Fruit fly (Drosophila melanogaster) whole organism, embryonic: ENCODE data around the gene mop.

ENCODE experiments used
- Aef1 ChIP-seq: fragments of 200-800 bp; sonication (Bioruptor generic); IDR thresholded peaks from 3 replicates; pipeline ENCODE4 v1.3.6; 2022; ENCODE audit warnings: missing biosample characterization, missing genetic modification characterization
- Atf6 ChIP-seq: fragments of 200-800 bp; sonication (Bioruptor generic); IDR thresholded peaks from 2 replicates; pipeline ENCODE4 v1.3.6; 2022; ENCODE audit warnings: missing biosample characterization, missing genetic modification characterization
- CG12104 ChIP-seq: fragments of 200-800 bp; sonication (Bioruptor generic); optimal IDR thresholded peaks from 3 replicates; lab custom pipeline; 2016; ENCODE audit warnings: missing biosample characterization, missing genetic modification characterization
- CG12744 ChIP-seq: fragments of 200-800 bp; sonication (Bioruptor generic); optimal IDR thresholded peaks from 2 replicates; lab custom pipeline; 2016; ENCODE audit warnings: missing biosample characterization, missing genetic modification characterization
- CG1603 ChIP-seq: fragments of 200-800 bp; sonication (Bioruptor generic); optimal IDR thresholded peaks from 2 replicates; lab custom pipeline; 2019; ENCODE audit warnings: missing biosample characterization, mild to moderate bottlenecking, missing genetic modification characterization, moderate library complexity
- CG6689 ChIP-seq: fragments of 200-800 bp; sonication (Bioruptor generic); IDR thresholded peaks from 2 replicates; pipeline ENCODE4 v1.3.6; 2022; ENCODE audit warnings: missing biosample characterization, missing genetic modification characterization
- HLH3B ChIP-seq: fragments of 200-800 bp; sonication (Bioruptor generic); IDR thresholded peaks from 2 replicates; pipeline ENCODE4 v1.3.6; 2022; ENCODE audit warnings: missing biosample characterization, missing genetic modification characterization
- Lpt ChIP-seq: fragments of >200 bp; optimal IDR thresholded peaks from 2 replicates; lab custom pipeline; 2018; ENCODE audit warnings: missing biosample characterization, missing genetic modification characterization
- NC2β ChIP-seq: fragments of 200-800 bp; sonication (Bioruptor generic); optimal IDR thresholded peaks from 2 replicates; lab custom pipeline; 2016; ENCODE audit warnings: missing biosample characterization, missing genetic modification characterization
- Optix ChIP-seq: fragments of 200-800 bp; sonication (Bioruptor generic); IDR thresholded peaks from 3 replicates; pipeline ENCODE4 v1.3.6; 2022; ENCODE audit warnings: missing biosample characterization, missing genetic modification characterization
- fd3F ChIP-seq: fragments of 200-800 bp; sonication (Bioruptor generic); optimal IDR thresholded peaks from 2 replicates; lab custom pipeline; 2018; ENCODE audit warnings: missing biosample characterization, mild to moderate bottlenecking, missing genetic modification characterization, moderate library complexity

- no peak for TF ChIP-seq CG12104 (GFP tag; lab: Kevin White, UChicago)
- TF ChIP-seq HLH3B (GFP tag; lab: Robert Waterston, UW), result no peak
- no peak for TF ChIP-seq Lpt (GFP tag; lab: Kevin White, UChicago)
- no peak for TF ChIP-seq NC2β (GFP tag; lab: Kevin White, UChicago)
- no peak for TF ChIP-seq fd3F (GFP tag; lab: Kevin White, UChicago)
- TF ChIP-seq CG6689 (GFP tag; lab: Robert Waterston, UW), result no peak
- TF ChIP-seq CG1603, result no peak
- TF ChIP-seq Aef1, result no peak
- no peak for TF ChIP-seq Optix (GFP tag; lab: Robert Waterston, UW)
- TF ChIP-seq CG12744, result no peak
- no peak for TF ChIP-seq Atf6 (GFP tag; lab: Robert Waterston, UW)
These were observed 42.5 kb downstream of the mop start, which contains the start of gene CG13471 for dm6 chr3L:14733417-14733816.
